Fruit fly (Drosophila melanogaster) whole organism, embryonic: ENCODE results near the gene CG8176.
A peak's percentile ranks its signal among the peaks of the same experiment; 100 is the strongest.

Experiments
- Blimp-1 ChIP-seq: fragments of 200-800 bp; sonication (Bioruptor generic); optimal IDR thresholded peaks from 3 replicates; lab custom pipeline; 2018; ENCODE audit warnings: missing biosample characterization, missing genetic modification characterization, mild to moderate bottlenecking, moderate library complexity, missing genetic modification reagents
- Bteb2 ChIP-seq: fragments of 200-800 bp; sonication (Bioruptor generic); optimal IDR thresholded peaks from 2 replicates; lab custom pipeline; 2016; ENCODE audit warnings: missing biosample characterization, missing genetic modification characterization
- CG10209 ChIP-seq: fragments of 200-800 bp; sonication (Bioruptor generic); optimal IDR thresholded peaks from 3 replicates; lab custom pipeline; 2017; ENCODE audit warnings: missing biosample characterization, mild to moderate bottlenecking, missing genetic modification characterization, missing genetic modification reagents
- CG10462 ChIP-seq: fragments of 200-800 bp; sonication (Bioruptor generic); optimal IDR thresholded peaks from 2 replicates; lab custom pipeline; 2016; ENCODE audit warnings: missing biosample characterization, missing genetic modification characterization
- CG10543 ChIP-seq: fragments of 200-800 bp; sonication (Bioruptor generic); optimal IDR thresholded peaks from 3 replicates; lab custom pipeline; 2017; ENCODE audit warnings: missing biosample characterization, mild to moderate bottlenecking, missing genetic modification characterization, moderate library complexity
- CG12299 ChIP-seq: fragments of 200-800 bp; sonication (Bioruptor generic); optimal IDR thresholded peaks from 2 replicates; lab custom pipeline; 2018; ENCODE audit warnings: missing biosample characterization, mild to moderate bottlenecking, missing genetic modification characterization
- CG13624 ChIP-seq: fragments of 200-800 bp; sonication (Bioruptor generic); optimal IDR thresholded peaks from 2 replicates; lab custom pipeline; 2016; ENCODE audit warnings: missing biosample characterization, missing genetic modification characterization
- CG13894 ChIP-seq: fragments of 200-800 bp; sonication (Bioruptor generic); optimal IDR thresholded peaks from 3 replicates; lab custom pipeline; 2018; ENCODE audit warnings: missing biosample characterization, mild to moderate bottlenecking, missing genetic modification characterization, moderate library complexity
- CG14014 ChIP-seq: fragments of 200-800 bp; sonication (Bioruptor generic); IDR thresholded peaks from 2 replicates; pipeline ENCODE4 v1.3.6; 2022; ENCODE audit warnings: missing biosample characterization, missing genetic modification characterization
- CG14710 ChIP-seq: fragments of 200-800 bp; sonication (Bioruptor generic); optimal IDR thresholded peaks from 3 replicates; lab custom pipeline; 2019; ENCODE audit warnings: missing biosample characterization, mild to moderate bottlenecking, missing genetic modification characterization, moderate library complexity
- CG14860 ChIP-seq: fragments of 200-800 bp; sonication (Bioruptor generic); IDR thresholded peaks from 3 replicates; pipeline ENCODE4 v1.3.6; 2022; ENCODE audit warnings: missing biosample characterization, missing genetic modification characterization; ENCODE audit not compliant: partially characterized antibody
- CG15601 ChIP-seq: fragments of 200-800 bp; sonication (Bioruptor generic); optimal IDR thresholded peaks from 3 replicates; lab custom pipeline; 2019; ENCODE audit warnings: missing biosample characterization, mild to moderate bottlenecking, missing genetic modification characterization, moderate library complexity
- CG1603 ChIP-seq: fragments of 200-800 bp; sonication (Bioruptor generic); optimal IDR thresholded peaks from 2 replicates; lab custom pipeline; 2019; ENCODE audit warnings: missing biosample characterization, mild to moderate bottlenecking, missing genetic modification characterization, moderate library complexity
- CG18619 ChIP-seq: fragments of 200-800 bp; sonication (Bioruptor generic); optimal IDR thresholded peaks from 3 replicates; lab custom pipeline; 2017; ENCODE audit warnings: missing biosample characterization, mild to moderate bottlenecking, missing genetic modification characterization
- CG30431 ChIP-seq: fragments of 200-800 bp; sonication (Bioruptor generic); optimal IDR thresholded peaks from 2 replicates; lab custom pipeline; 2017; ENCODE audit warnings: missing biosample characterization, missing genetic modification characterization
- CG3407 ChIP-seq: fragments of 200-800 bp; sonication (Bioruptor generic); optimal IDR thresholded peaks from 2 replicates; lab custom pipeline; 2018; ENCODE audit warnings: missing biosample characterization, mild to moderate bottlenecking, missing genetic modification characterization
- CG4707 ChIP-seq: fragments of 200-800 bp; sonication (Bioruptor generic); optimal IDR thresholded peaks from 2 replicates; lab custom pipeline; 2018; ENCODE audit warnings: missing biosample characterization, mild to moderate bottlenecking, missing genetic modification characterization, moderate library complexity
- CG4730 ChIP-seq: fragments of 200-800 bp; sonication (Bioruptor generic); IDR thresholded peaks from 2 replicates; pipeline ENCODE4 v1.3.6; 2022; ENCODE audit warnings: missing biosample characterization, missing genetic modification characterization
- CG7928 ChIP-seq: fragments of 200-800 bp; sonication (Bioruptor generic); optimal IDR thresholded peaks from 2 replicates; lab custom pipeline; 2017; ENCODE audit warnings: missing biosample characterization, mild to moderate bottlenecking, missing genetic modification characterization
- CG7963 ChIP-seq: fragments of 200-800 bp; sonication (Bioruptor generic); IDR thresholded peaks from 3 replicates; pipeline ENCODE4 v1.3.6; 2022; ENCODE audit warnings: missing biosample characterization, missing genetic modification characterization; ENCODE audit not compliant: partially characterized antibody
- CHES-1-like ChIP-seq: fragments of 200-800 bp; sonication (Bioruptor generic); optimal IDR thresholded peaks from 2 replicates; lab custom pipeline; 2016; ENCODE audit warnings: missing biosample characterization, missing genetic modification characterization
- Camta ChIP-seq: fragments of 200-800 bp; sonication (Bioruptor generic); optimal IDR thresholded peaks from 2 replicates; lab custom pipeline; 2016; ENCODE audit warnings: missing biosample characterization, missing genetic modification characterization
- D ChIP-seq, 2 experiments: fragments of 200-800 bp in 1 of 2; fragments of >200 bp in 1 of 2; sonication (Bioruptor generic) in 1 of 2; optimal IDR thresholded peaks; 2 replicates in 1 of 2; 3 replicates in 1 of 2; lab custom pipeline; 2017; ENCODE audit warnings: mild to moderate bottlenecking in 1 of 2, missing biosample characterization in 1 of 2, missing genetic modification characterization in 1 of 2, missing genetic modification reagents in 1 of 2
- Dbx ChIP-seq: fragments of 200-800 bp; sonication (Bioruptor generic); IDR thresholded peaks from 3 replicates; pipeline ENCODE4 v1.3.6; 2022; ENCODE audit warnings: missing biosample characterization, missing genetic modification characterization
- Dfd ChIP-seq, 2 experiments: fragments of >200 bp; optimal IDR thresholded peaks; 2 replicates each; lab custom pipeline; 2017; ENCODE audit warnings: missing biosample characterization in 2 of 2, missing genetic modification characterization in 2 of 2
- E2f2 ChIP-seq: fragments of 200-800 bp; sonication (Bioruptor generic); IDR thresholded peaks from 2 replicates; pipeline ENCODE4 v1.3.6; 2022; ENCODE audit warnings: missing biosample characterization, missing genetic modification characterization
- GATAe ChIP-seq: fragments of 200-800 bp; sonication (Bioruptor generic); conservative IDR thresholded peaks from 2 replicates; pipeline ENCODE4 v1.3.6; 2022; ENCODE audit warnings: missing biosample characterization, missing genetic modification characterization
- HLH3B ChIP-seq: fragments of 200-800 bp; sonication (Bioruptor generic); IDR thresholded peaks from 2 replicates; pipeline ENCODE4 v1.3.6; 2022; ENCODE audit warnings: missing biosample characterization, missing genetic modification characterization
- HLH4C ChIP-seq: fragments of 200-800 bp; sonication (Bioruptor generic); IDR thresholded peaks from 3 replicates; pipeline ENCODE4 v1.3.6; 2022; ENCODE audit warnings: missing biosample characterization, missing genetic modification characterization; ENCODE audit not compliant: partially characterized antibody
- Hey ChIP-seq: fragments of 200-800 bp; sonication (Bioruptor generic); optimal IDR thresholded peaks from 3 replicates; lab custom pipeline; 2018; ENCODE audit warnings: missing biosample characterization, mild to moderate bottlenecking, missing genetic modification characterization
- Max ChIP-seq: fragments of 200-800 bp; sonication (Bioruptor generic); optimal IDR thresholded peaks from 2 replicates; lab custom pipeline; 2016; ENCODE audit warnings: missing biosample characterization, mild to moderate bottlenecking, missing genetic modification characterization
- NFAT ChIP-seq: fragments of 200-800 bp; sonication (Bioruptor generic); IDR thresholded peaks from 2 replicates; pipeline ENCODE4 v1.3.6; 2022; ENCODE audit warnings: missing biosample characterization, missing genetic modification characterization
- NfI ChIP-seq: fragments of 200-800 bp; sonication (Bioruptor generic); optimal IDR thresholded peaks from 3 replicates; lab custom pipeline; 2018; ENCODE audit warnings: missing biosample characterization, mild to moderate bottlenecking, missing genetic modification characterization, moderate library complexity
- Ptx1 ChIP-seq: fragments of 200-800 bp; sonication (Bioruptor generic); IDR thresholded peaks from 2 replicates; pipeline ENCODE4 v1.3.6; 2022; ENCODE audit warnings: missing biosample characterization, missing genetic modification characterization
- amos ChIP-seq: fragments of 200-800 bp; sonication (Bioruptor generic); IDR thresholded peaks from 2 replicates; pipeline ENCODE4 v1.3.6; 2022; ENCODE audit warnings: missing biosample characterization, missing genetic modification characterization; ENCODE audit not compliant: partially characterized antibody
- dmrt99B ChIP-seq: fragments of 200-800 bp; sonication (Bioruptor generic); optimal IDR thresholded peaks from 2 replicates; lab custom pipeline; 2018; ENCODE audit warnings: missing biosample characterization, mild to moderate bottlenecking, missing genetic modification characterization, moderate library complexity
- kah ChIP-seq: fragments of 200-800 bp; sonication (Bioruptor generic); optimal IDR thresholded peaks from 2 replicates; lab custom pipeline; 2018; ENCODE audit warnings: missing biosample characterization, mild to moderate bottlenecking, missing genetic modification characterization
- mam ChIP-seq: fragments of 200-800 bp; sonication (Bioruptor generic); optimal IDR thresholded peaks from 3 replicates; lab custom pipeline; 2016; ENCODE audit warnings: missing biosample characterization, missing genetic modification characterization
- mirr ChIP-seq: fragments of 200-800 bp; sonication (Bioruptor generic); optimal IDR thresholded peaks from 3 replicates; lab custom pipeline; 2018; ENCODE audit warnings: missing biosample characterization, mild to moderate bottlenecking, missing genetic modification characterization
- nmo ChIP-seq: fragments of 200-800 bp; sonication (Bioruptor generic); optimal IDR thresholded peaks from 2 replicates; lab custom pipeline; 2018; ENCODE audit warnings: missing biosample characterization, mild to moderate bottlenecking, missing genetic modification characterization, moderate library complexity
- oc ChIP-seq: fragments of 200-800 bp; sonication (Bioruptor generic); optimal IDR thresholded peaks from 2 replicates; lab custom pipeline; 2018; ENCODE audit warnings: missing biosample characterization, mild to moderate bottlenecking, missing genetic modification characterization, moderate library complexity
- pb ChIP-seq: fragments of 200-800 bp; sonication (Bioruptor generic); optimal IDR thresholded peaks from 3 replicates; lab custom pipeline; 2016; ENCODE audit warnings: missing biosample characterization, missing genetic modification characterization
- pho ChIP-seq: fragments of 200-800 bp; sonication (Bioruptor generic); optimal IDR thresholded peaks from 2 replicates; lab custom pipeline; 2016; ENCODE audit warnings: missing biosample characterization, missing genetic modification characterization
- salm ChIP-seq: fragments of 200-800 bp; sonication (Bioruptor generic); optimal IDR thresholded peaks from 2 replicates; lab custom pipeline; 2018; ENCODE audit warnings: missing biosample characterization, mild to moderate bottlenecking, missing genetic modification characterization
- sima ChIP-seq: fragments of 200-800 bp; sonication (Bioruptor generic); optimal IDR thresholded peaks from 2 replicates; lab custom pipeline; 2016; ENCODE audit warnings: missing biosample characterization, missing genetic modification characterization
- slp2 ChIP-seq: fragments of 200-800 bp; sonication (Bioruptor generic); optimal IDR thresholded peaks from 2 replicates; lab custom pipeline; 2016; ENCODE audit warnings: missing biosample characterization, missing genetic modification characterization
- stwl ChIP-seq: fragments of 200-800 bp; sonication (Bioruptor generic); optimal IDR thresholded peaks from 3 replicates; lab custom pipeline; 2018; ENCODE audit warnings: missing biosample characterization, mild to moderate bottlenecking, missing genetic modification characterization, moderate library complexity

Gene CG8176

DNA sequence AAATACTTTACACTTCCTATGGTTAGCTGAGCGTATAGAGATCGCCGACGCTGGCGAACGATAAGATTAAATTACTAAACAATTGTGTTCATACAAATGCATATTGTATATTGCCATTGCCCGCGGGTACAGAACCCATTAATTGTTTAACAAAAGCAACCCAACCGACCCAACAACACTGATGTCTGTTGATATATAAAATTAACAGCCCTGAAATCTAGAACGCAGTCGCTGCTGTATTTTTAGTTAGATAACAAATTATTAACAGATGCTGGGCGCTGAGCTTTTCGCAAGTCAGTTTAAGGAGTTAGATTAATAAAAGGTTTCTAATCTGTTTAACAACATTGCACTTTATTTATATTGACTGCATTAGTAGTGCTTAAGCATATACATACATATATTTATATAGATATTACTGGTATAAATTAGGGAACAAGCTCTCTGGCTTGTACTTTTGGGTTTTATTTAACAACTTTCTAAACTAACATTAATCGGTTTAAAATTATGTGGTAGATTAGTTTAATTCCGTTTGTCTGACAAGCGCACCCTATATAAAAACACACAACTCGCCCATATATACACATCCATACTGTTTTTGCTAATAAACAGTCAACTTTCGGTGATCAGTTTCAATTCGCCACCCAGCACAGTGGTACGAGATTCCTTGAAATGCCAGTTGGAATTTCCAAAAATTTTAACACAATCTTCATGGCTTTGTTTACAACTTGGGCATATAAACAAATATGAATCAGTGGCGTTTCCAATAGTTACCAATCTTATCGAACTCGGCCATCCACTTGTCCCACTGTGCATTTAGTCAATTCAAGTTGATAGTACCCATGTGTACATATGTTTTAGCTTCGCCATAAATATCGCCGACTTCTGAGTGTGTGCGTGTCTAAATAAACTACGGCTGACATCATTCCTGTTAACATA lies 12.4 kb downstream of the CG8176 start (continued):
- TF ChIP-seq CG1603: no peak
- TF ChIP-seq CG14860 (GFP tag; lab: Robert Waterston, UW): no peak
- TF ChIP-seq E2f2: peak; percentile 63
- TF ChIP-seq CHES-1-like (GFP tag; lab: Kevin White, UChicago): peak; percentile 90
- no peak for TF ChIP-seq D (optimal IDR thresholded peaks at IDR 0.05; lab: Kevin White, UChicago)
- TF ChIP-seq D (GFP tag; optimal IDR thresholded peaks at IDR 0.05; lab: Kevin White, UChicago): peak; percentile 67
- TF ChIP-seq CG30431 (GFP tag; lab: Kevin White, UChicago): peak; percentile 56
- no peak for TF ChIP-seq Dfd (GFP tag; optimal IDR thresholded peaks at IDR 0.05; lab: Kevin White, UChicago)
- no peak for TF ChIP-seq stwl (tag; lab: Kevin White, UChicago)
- peak; percentile 66 for TF ChIP-seq CG12299 (tag; lab: Kevin White, UChicago)
- TF ChIP-seq CG7928 (GFP tag; lab: Kevin White, UChicago): peak; percentile 75
- peak; percentile 94 for TF ChIP-seq mam
- TF ChIP-seq CG18619 (GFP tag; lab: Kevin White, UChicago): peak; percentile 67
- peak; percentile 94 for TF ChIP-seq mirr (GFP tag; lab: Kevin White, UChicago)
- TF ChIP-seq CG13624 (GFP tag; lab: Kevin White, UChicago): peak; percentile 95
- peak; percentile 35 for TF ChIP-seq CG14710 (tag; lab: Kevin White, UChicago)
- no peak for TF ChIP-seq amos
- TF ChIP-seq Hey (tag; lab: Kevin White, UChicago): peak; percentile 66
- TF ChIP-seq CG15601: no peak
- peak; percentile 95 for TF ChIP-seq NFAT
- no peak for TF ChIP-seq CG7963 (GFP tag; lab: Robert Waterston, UW)
- TF ChIP-seq dmrt99B: no peak
- peak; percentile 63 for TF ChIP-seq sima (GFP tag; lab: Kevin White, UChicago)
- TF ChIP-seq pho (GFP tag; lab: Kevin White, UChicago): peak; percentile 87
- peak; percentile 77 for TF ChIP-seq nmo (GFP tag; lab: Kevin White, UChicago)
- no peak for TF ChIP-seq oc
- no peak for TF ChIP-seq CG3407 (GFP tag; lab: Kevin White, UChicago)
- peak; percentile 77 for TF ChIP-seq Camta (GFP tag; lab: Kevin White, UChicago)
- peak; percentile 93 for TF ChIP-seq GATAe
- TF ChIP-seq salm (tag; lab: Kevin White, UChicago): peak; percentile 65
- TF ChIP-seq NfI (GFP tag; lab: Kevin White, UChicago): peak; percentile 88
- peak; percentile 91 for TF ChIP-seq Ptx1 (GFP tag; lab: Robert Waterston, UW)
- peak; percentile 85 for TF ChIP-seq Max (GFP tag; lab: Kevin White, UChicago)
- peak; percentile 88 for TF ChIP-seq pb (GFP tag; lab: Kevin White, UChicago)
- TF ChIP-seq CG10209: peak; percentile 73
- TF ChIP-seq slp2 (GFP tag; lab: Kevin White, UChicago): peak; percentile 74
- peak; percentile 58 for TF ChIP-seq kah
- peak; percentile 97 for TF ChIP-seq Dbx (GFP tag; lab: Robert Waterston, UW)
- peak; percentile 81 for TF ChIP-seq CG4730 (GFP tag; lab: Robert Waterston, UW)
- peak; percentile 5 for TF ChIP-seq CG10462 (GFP tag; lab: Kevin White, UChicago)
- TF ChIP-seq CG14014: peak; percentile 90
- no peak for TF ChIP-seq HLH4C (GFP tag; lab: Robert Waterston, UW)
- TF ChIP-seq Bteb2: peak; percentile 78
- TF ChIP-seq HLH3B (GFP tag; lab: Robert Waterston, UW): peak; percentile 90
- TF ChIP-seq CG4707 (GFP tag; lab: Kevin White, UChicago): peak; percentile 28
- TF ChIP-seq CG10543 (GFP tag; lab: Kevin White, UChicago): peak; percentile 86
- TF ChIP-seq CG13894: peak; percentile 88
- peak; percentile 83 for TF ChIP-seq Blimp-1 (GFP tag; lab: Kevin White, UChicago)
